Fruit fly (Drosophila melanogaster): Measurements from ENCODE around the gene Pex10.

dm6 chr3L:1517274-1518047 is 40.6 kb upstream of the Pex10 start:
- TF ChIP-seq Dll (optimal IDR thresholded peaks at IDR 0.05) (no peak), EcR (GFP tag; optimal IDR thresholded peaks at IDR 0.05) (no peak), usp (GFP tag; optimal IDR thresholded peaks at IDR 0.05) (no peak), pan (optimal IDR thresholded peaks at IDR 0.05) (no peak)

All from whole organism.